Worm (Caenorhabditis elegans) whole organism, young adult: Measurements from ENCODE around the gene klp-13.
A peak's percentile ranks its signal among the peaks of the same experiment; 100 is the strongest.

Experiments used
- B0019.2 ChIP-seq: fragments of 200-800 bp; sonication (Bioruptor generic); conservative IDR thresholded peaks from 2 replicates; pipeline ENCODE4 v1.3.6; 2022; ENCODE audit warnings: missing genetic modification reagents, missing genetic modification characterization, missing compliant biosample characterization
- B0035.1 ChIP-seq: sonication (generic microtip); optimal IDR thresholded peaks from 2 replicates; lab custom pipeline; 2016; ENCODE audit warnings: missing genetic modification characterization, mild to moderate bottlenecking, missing compliant biosample characterization, missing genotype, missing genetic modification reagents
- F37B4.10 ChIP-seq: fragments of 200-800 bp; sonication (Bioruptor generic); IDR thresholded peaks from 2 replicates; pipeline ENCODE4 v1.3.6; 2022; ENCODE audit warnings: missing genetic modification characterization, missing compliant biosample characterization
- K11D2.4 ChIP-seq: fragments of 200-800 bp; sonication (Bioruptor generic); IDR thresholded peaks from 2 replicates; pipeline ENCODE4 v1.3.6; 2022; ENCODE audit warnings: missing genetic modification reagents, missing genetic modification characterization, missing compliant biosample characterization
- K12H6.12 ChIP-seq: fragments of 200-800 bp; sonication (Bioruptor generic); optimal IDR thresholded peaks from 2 replicates; lab custom pipeline; 2018; ENCODE audit warnings: mild to moderate bottlenecking, missing genetic modification characterization, missing compliant biosample characterization
- Y53G8AR.9 ChIP-seq: fragments of 200-800 bp; sonication (Bioruptor generic); conservative IDR thresholded peaks from 2 replicates; pipeline ENCODE4 v1.3.6; 2022; ENCODE audit warnings: missing genetic modification reagents, missing genetic modification characterization, missing compliant biosample characterization
- Y56A3A.18 ChIP-seq: fragments of 200-800 bp; sonication (Bioruptor generic); IDR thresholded peaks from 2 replicates; pipeline ENCODE4 v1.3.6; 2022; ENCODE audit warnings: missing genetic modification reagents, missing genetic modification characterization, missing compliant biosample characterization
- aptf-2 ChIP-seq: fragments of 200-800 bp; sonication (Bioruptor generic); conservative IDR thresholded peaks from 2 replicates; pipeline ENCODE4 v1.3.6; 2022; ENCODE audit warnings: missing genetic modification reagents, missing genetic modification characterization, missing compliant biosample characterization
- bed-1 ChIP-seq: fragments of 200-800 bp; sonication (Bioruptor generic); IDR thresholded peaks from 2 replicates; pipeline ENCODE4 v1.3.6; 2022; ENCODE audit warnings: missing genetic modification reagents, missing genetic modification characterization, missing compliant biosample characterization
- bed-2 ChIP-seq: fragments of 200-800 bp; sonication (Bioruptor generic); IDR thresholded peaks from 2 replicates; pipeline ENCODE4 v1.3.6; 2022; ENCODE audit warnings: missing genetic modification reagents, missing genetic modification characterization, missing compliant biosample characterization
- ceh-27 ChIP-seq: fragments of 200-800 bp; sonication (Bioruptor generic); optimal IDR thresholded peaks from 2 replicates; lab custom pipeline; 2018; ENCODE audit warnings: mild to moderate bottlenecking, missing genetic modification characterization, moderate library complexity, missing compliant biosample characterization
- die-1 ChIP-seq: sonication (generic microtip); optimal IDR thresholded peaks from 2 replicates; lab custom pipeline; 2016; ENCODE audit warnings: missing genotype, mild to moderate bottlenecking, missing genetic modification characterization, missing compliant biosample characterization
- dpl-1 ChIP-seq: fragments of 150-350 bp; optimal IDR thresholded peaks from 2 replicates; lab custom pipeline; 2014; ENCODE audit warnings: missing biosample characterization, missing genetic modification reagents, missing genetic modification characterization
- egl-18 ChIP-seq: fragments of 200-800 bp; sonication (Bioruptor generic); IDR thresholded peaks from 2 replicates; pipeline ENCODE4 v1.3.6; 2022; ENCODE audit warnings: missing genetic modification reagents, missing genetic modification characterization, missing compliant biosample characterization
- egl-44 ChIP-seq: fragments of 200-800 bp; sonication (Bioruptor generic); IDR thresholded peaks from 2 replicates; pipeline ENCODE4 v1.3.6; 2022; ENCODE audit warnings: missing genetic modification reagents, missing genetic modification characterization, missing compliant biosample characterization
- hmg-1.2 ChIP-seq: fragments of 200-800 bp; sonication (Bioruptor generic); IDR thresholded peaks from 2 replicates; pipeline ENCODE4 v1.3.6; 2022; ENCODE audit warnings: missing genetic modification reagents, missing genetic modification characterization, missing compliant biosample characterization
- let-526 ChIP-seq: fragments of 200-800 bp; sonication (Bioruptor generic); IDR thresholded peaks from 2 replicates; pipeline ENCODE4 v1.3.6; 2022; ENCODE audit warnings: missing genetic modification reagents, missing genetic modification characterization, missing compliant biosample characterization
- lsy-27 ChIP-seq: sonication (generic microtip); optimal IDR thresholded peaks from 2 replicates; lab custom pipeline; 2017; ENCODE audit warnings: missing genetic modification characterization, mild to moderate bottlenecking, missing compliant biosample characterization, antibody characterized with exemption, missing genotype, borderline replicate concordance; ENCODE audit not compliant: insufficient read depth
- madf-6 ChIP-seq: fragments of 200-800 bp; sonication (Bioruptor generic); IDR thresholded peaks from 2 replicates; pipeline ENCODE4 v1.3.6; 2022; ENCODE audit warnings: missing genetic modification reagents, missing genetic modification characterization, missing compliant biosample characterization
- mes-4 ChIP-seq: sonication (generic microtip); optimal IDR thresholded peaks from 2 replicates; lab custom pipeline; 2016; ENCODE audit warnings: missing genotype, missing genetic modification characterization, missing compliant biosample characterization
- nhr-120 ChIP-seq: fragments of 200-800 bp; sonication (Bioruptor generic); IDR thresholded peaks from 2 replicates; pipeline ENCODE4 v1.3.6; 2022; ENCODE audit warnings: missing genetic modification characterization, missing compliant biosample characterization
- nhr-27 ChIP-seq: fragments of 200-800 bp; sonication (Bioruptor generic); optimal IDR thresholded peaks from 2 replicates; lab custom pipeline; 2018; ENCODE audit warnings: mild to moderate bottlenecking, missing genetic modification characterization, moderate library complexity, missing compliant biosample characterization
- nhr-90 ChIP-seq: sonication (generic microtip); optimal IDR thresholded peaks from 2 replicates; lab custom pipeline; 2016; ENCODE audit warnings: missing genotype, mild to moderate bottlenecking, missing genetic modification characterization, missing compliant biosample characterization
- pha-4 ChIP-seq: fragments of 150-350 bp; sonication (generic microtip); optimal IDR thresholded peaks from 2 replicates; lab custom pipeline; 2014; ENCODE audit warnings: missing biosample characterization, missing genetic modification reagents, missing genetic modification characterization
- rcor-1 ChIP-seq: fragments of 200-800 bp; sonication (Bioruptor generic); IDR thresholded peaks from 2 replicates; pipeline ENCODE4 v1.3.6; 2022; ENCODE audit warnings: missing genetic modification reagents, missing genetic modification characterization, missing compliant biosample characterization
- rec-8 ChIP-seq, 2 experiments: sonication (generic microtip); optimal IDR thresholded peaks; 2 replicates each; lab custom pipeline; 2016; ENCODE audit warnings: mild to moderate bottlenecking in 2 of 2, missing genetic modification characterization in 2 of 2, missing genetic modification reagents in 2 of 2, missing genotype in 2 of 2, missing biosample characterization in 1 of 2, missing compliant biosample characterization in 1 of 2, moderate library complexity in 1 of 2
- repo-1 ChIP-seq: sonication (generic microtip); optimal IDR thresholded peaks from 2 replicates; lab custom pipeline; 2017; ENCODE audit warnings: mild to moderate bottlenecking, missing genetic modification characterization, missing compliant biosample characterization
- sdz-38 ChIP-seq: sonication (generic microtip); optimal IDR thresholded peaks from 2 replicates; lab custom pipeline; 2016; ENCODE audit warnings: missing genotype, missing genetic modification characterization, missing compliant biosample characterization
- sptf-2 ChIP-seq: fragments of 200-800 bp; sonication (Bioruptor generic); optimal IDR thresholded peaks from 2 replicates; lab custom pipeline; 2018; ENCODE audit warnings: mild to moderate bottlenecking, missing genetic modification characterization, missing compliant biosample characterization
- unc-62 ChIP-seq: fragments of 150-350 bp; optimal IDR thresholded peaks from 2 replicates; lab custom pipeline; 2014; ENCODE audit warnings: missing biosample characterization, missing genetic modification reagents, missing genetic modification characterization
- xnd-1 ChIP-seq: sonication (generic microtip); optimal IDR thresholded peaks from 2 replicates; lab custom pipeline; 2016; ENCODE audit warnings: missing genotype, missing genetic modification reagents, missing genetic modification characterization, missing compliant biosample characterization
- zfh-2 ChIP-seq: fragments of 200-800 bp; sonication (Bioruptor generic); conservative IDR thresholded peaks from 2 replicates; pipeline ENCODE4 v1.3.6; 2022; ENCODE audit warnings: missing genetic modification reagents, missing genetic modification characterization, missing compliant biosample characterization
- ztf-22 ChIP-seq: fragments of 200-800 bp; sonication (Bioruptor generic); optimal IDR thresholded peaks from 2 replicates; lab custom pipeline; 2018; ENCODE audit warnings: mild to moderate bottlenecking, missing genetic modification characterization, moderate library complexity, missing compliant biosample characterization
- ztf-26 ChIP-seq: sonication (generic microtip); optimal IDR thresholded peaks from 2 replicates; lab custom pipeline; 2017; ENCODE audit warnings: missing genetic modification characterization, missing compliant biosample characterization

klp-13 gene

DNA sequence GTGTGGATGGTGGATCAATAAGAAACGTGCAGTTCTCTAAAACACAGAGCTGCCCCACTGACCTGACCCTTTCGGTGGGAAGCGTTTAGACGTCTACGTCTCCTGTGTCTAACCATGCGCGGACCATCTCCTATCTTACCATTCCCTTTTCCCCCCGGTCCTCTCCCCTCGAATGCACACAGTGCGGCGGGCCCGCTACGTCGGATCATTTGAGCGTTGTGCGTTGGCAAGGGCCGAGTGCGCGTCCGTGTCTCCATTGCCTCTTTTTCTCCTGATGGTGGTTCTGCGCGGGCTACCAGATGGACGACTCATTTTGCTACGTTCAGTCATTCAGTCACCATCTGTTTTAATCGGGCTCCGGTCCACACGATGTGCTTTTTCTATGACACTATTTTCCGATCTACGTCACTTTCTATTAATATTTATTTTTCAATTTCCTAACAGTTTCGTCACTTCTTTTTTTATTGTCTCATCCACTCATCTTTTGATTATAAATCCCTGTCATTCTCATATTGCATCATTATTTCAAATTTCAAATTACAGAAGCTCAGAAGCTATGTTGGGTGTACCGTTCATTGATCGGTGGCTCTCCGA, 10.9 kb downstream of the klp-13 start, which contains the start of gene inx-3:
inx-3 (plus strand) TSS at position 544 of the 594 bp plus-strand sequence.
- TF ChIP-seq ztf-26 (tag; lab: Kevin White, UChicago) (no peak), lsy-27 (tag; lab: Kevin White, UChicago) (no peak), unc-62 (GFP tag; lab: Kevin White, UChicago) (no peak), bed-1 (GFP tag; lab: Robert Waterston, UW) (no peak), B0035.1 (tag; lab: Kevin White, UChicago) (no peak), hmg-1.2 (GFP tag; lab: Robert Waterston, UW) (peak; percentile 33; the same call in 1 of the 2 replicates), bed-2 (GFP tag; lab: Robert Waterston, UW) (0 out of 2 replicates have a peak, but pooled peaks have one; percentile 19), madf-6 (GFP tag; lab: Robert Waterston, UW) (peak; percentile 32; the same call in 1 of the 2 replicates), egl-44 (no peak), dpl-1 (no peak), ztf-22 (no peak), K11D2.4 (no peak), Y56A3A.18 (no peak), aptf-2 (GFP tag; lab: Robert Waterston, UW) (peak; percentile 48), zfh-2 (peak; percentile 88)
- TF ChIP-seq, all 124 proteins: peak for 5

DNA sequence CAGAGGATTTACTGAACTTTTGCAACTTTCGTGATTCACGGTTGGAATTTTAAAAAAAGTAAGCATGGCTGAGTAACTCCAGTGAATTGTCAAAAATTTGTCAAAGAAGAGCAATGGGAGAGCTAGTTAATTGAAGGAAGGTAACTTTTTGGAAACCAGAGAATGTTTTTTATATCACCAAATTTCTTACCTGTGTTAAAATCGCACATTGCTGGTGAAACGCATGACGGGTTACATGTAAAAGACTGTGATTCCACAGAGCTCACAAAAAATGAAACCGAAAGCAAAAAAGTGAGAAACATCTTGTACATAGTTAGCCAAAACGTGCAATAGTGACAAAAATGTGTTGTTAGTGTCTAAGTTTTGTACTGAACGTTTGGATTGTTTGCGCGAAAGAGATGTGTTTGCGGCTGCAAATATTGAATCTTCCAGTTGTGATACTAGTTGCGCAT, 14.3 kb downstream of the klp-13 start, which contains the start of gene F22F4.9:
F22F4.9 (minus strand) TSS at position 402 of the 452 bp plus-strand sequence.
- TF ChIP-seq egl-18: no peak
- no peak for TF ChIP-seq ceh-27 (GFP tag; lab: Kevin White, UChicago)
- no peak for TF ChIP-seq die-1
- no peak for TF ChIP-seq xnd-1 (tag; lab: Kevin White, UChicago)
- TF ChIP-seq nhr-120 (GFP tag; lab: Robert Waterston, UW): no peak
- TF ChIP-seq sdz-38: no peak
- TF ChIP-seq nhr-90 (tag; lab: Kevin White, UChicago): no peak
- TF ChIP-seq mes-4: no peak
- no peak for TF ChIP-seq F37B4.10
- no peak for TF ChIP-seq rec-8 (tag; optimal IDR thresholded peaks at IDR 0.05; lab: Kevin White, UChicago)
- TF ChIP-seq rcor-1 (GFP tag; lab: Robert Waterston, UW): no peak
- no peak for TF ChIP-seq pha-4
- no peak for TF ChIP-seq zfh-2
- no peak for TF ChIP-seq K12H6.12 (tag; lab: Kevin White, UChicago)
- TF ChIP-seq sptf-2: no peak
- TF ChIP-seq, all 124 proteins: peak for 0

ce11 chrX:6001432-6001831, 16.6 kb downstream of the klp-13 start, which contains the start of gene F22F4.4:
Gene F22F4.4, minus strand, starts transcription at chrX:6001532.
- TF ChIP-seq nhr-27 (tag; lab: Kevin White, UChicago): no peak

- TF ChIP-seq aptf-2 (GFP tag; lab: Robert Waterston, UW) (no peak), lsy-27 (tag; lab: Kevin White, UChicago) (no peak), repo-1 (tag; lab: Kevin White, UChicago) (no peak), pha-4 (no peak), ztf-22 (no peak), let-526 (GFP tag; lab: Robert Waterston, UW) (no peak), ztf-26 (tag; lab: Kevin White, UChicago) (no peak), Y53G8AR.9 (GFP tag; lab: Robert Waterston, UW) (no peak), B0019.2 (GFP tag; lab: Robert Waterston, UW) (no peak)
Measured at ce11 chrX:6002479-6002878, 17.7 kb downstream of the klp-13 start.
